Fruit fly (Drosophila melanogaster) whole organism, embryonic: Measurements from ENCODE around the gene Tcs4.
A peak's percentile ranks its signal among the peaks of the same experiment; 100 is the strongest.

ENCODE experiments used
- Ada2b ChIP-seq: fragments of 200-800 bp; sonication (Bioruptor generic); IDR thresholded peaks from 2 replicates; pipeline ENCODE4 v1.3.6; 2022; ENCODE audit warnings: missing biosample characterization, missing genetic modification characterization
- Adf1 ChIP-seq: fragments of 200-800 bp; sonication (Bioruptor generic); IDR thresholded peaks from 2 replicates; pipeline ENCODE4 v1.3.6; 2022; ENCODE audit warnings: missing biosample characterization, missing genetic modification characterization
- BtbVII ChIP-seq: fragments of 200-800 bp; sonication (Bioruptor generic); optimal IDR thresholded peaks from 3 replicates; lab custom pipeline; 2017; ENCODE audit warnings: missing biosample characterization, mild to moderate bottlenecking, missing genetic modification characterization
- CG12155 ChIP-seq: fragments of 200-800 bp; sonication (Bioruptor generic); optimal IDR thresholded peaks from 3 replicates; lab custom pipeline; 2016; ENCODE audit warnings: missing biosample characterization, missing genetic modification characterization
- CG1603 ChIP-seq: fragments of 200-800 bp; sonication (Bioruptor generic); optimal IDR thresholded peaks from 2 replicates; lab custom pipeline; 2019; ENCODE audit warnings: missing biosample characterization, mild to moderate bottlenecking, missing genetic modification characterization, moderate library complexity
- CG17361 ChIP-seq: fragments of 200-800 bp; sonication (Bioruptor generic); IDR thresholded peaks from 3 replicates; pipeline ENCODE4 v1.3.6; 2022; ENCODE audit warnings: missing biosample characterization, missing genetic modification characterization
- CG17385 ChIP-seq: fragments of 200-800 bp; sonication (Bioruptor generic); optimal IDR thresholded peaks from 3 replicates; lab custom pipeline; 2018; ENCODE audit warnings: missing biosample characterization, mild to moderate bottlenecking, missing genetic modification characterization
- CG17912 ChIP-seq: fragments of 200-800 bp; sonication (Bioruptor generic); optimal IDR thresholded peaks from 2 replicates; lab custom pipeline; 2018; ENCODE audit warnings: missing biosample characterization, mild to moderate bottlenecking, missing genetic modification characterization
- CG2120 ChIP-seq: fragments of 200-800 bp; sonication (Bioruptor generic); optimal IDR thresholded peaks from 3 replicates; lab custom pipeline; 2016; ENCODE audit warnings: missing biosample characterization, missing genetic modification characterization
- CG3407 ChIP-seq: fragments of 200-800 bp; sonication (Bioruptor generic); optimal IDR thresholded peaks from 2 replicates; lab custom pipeline; 2018; ENCODE audit warnings: missing biosample characterization, mild to moderate bottlenecking, missing genetic modification characterization
- CG5953 ChIP-seq: fragments of 200-800 bp; sonication (Bioruptor generic); IDR thresholded peaks from 2 replicates; pipeline ENCODE4 v1.3.6; 2022; ENCODE audit warnings: missing biosample characterization, missing genetic modification characterization
- CG7372 ChIP-seq: fragments of 200-800 bp; sonication (Bioruptor generic); IDR thresholded peaks from 2 replicates; pipeline ENCODE4 v1.3.6; 2022; ENCODE audit warnings: missing biosample characterization, missing genetic modification characterization
- CG8478 ChIP-seq: fragments of >200 bp; optimal IDR thresholded peaks from 2 replicates; lab custom pipeline; 2018
- CHES-1-like ChIP-seq: fragments of 200-800 bp; sonication (Bioruptor generic); optimal IDR thresholded peaks from 2 replicates; lab custom pipeline; 2016; ENCODE audit warnings: missing biosample characterization, missing genetic modification characterization
- Camta ChIP-seq: fragments of 200-800 bp; sonication (Bioruptor generic); optimal IDR thresholded peaks from 2 replicates; lab custom pipeline; 2016; ENCODE audit warnings: missing biosample characterization, missing genetic modification characterization
- Dref ChIP-seq: fragments of 200-800 bp; sonication (Bioruptor generic); IDR thresholded peaks from 2 replicates; pipeline ENCODE4 v1.3.6; 2022; ENCODE audit warnings: missing biosample characterization, missing genetic modification characterization
- Ets65A ChIP-seq: fragments of 200-800 bp; sonication (Bioruptor generic); peaks from one replicate; lab custom pipeline; 2016; ENCODE audit warnings: missing biosample characterization, missing genetic modification characterization
- Fer1 ChIP-seq: fragments of 200-800 bp; sonication (Bioruptor generic); optimal IDR thresholded peaks from 2 replicates; lab custom pipeline; 2017; ENCODE audit warnings: missing biosample characterization, mild to moderate bottlenecking, missing genetic modification characterization
- Fer2 ChIP-seq: fragments of 200-800 bp; sonication (Bioruptor generic); optimal IDR thresholded peaks from 2 replicates; lab custom pipeline; 2018; ENCODE audit warnings: missing biosample characterization, mild to moderate bottlenecking, missing genetic modification characterization, moderate library complexity
- HmgZ ChIP-seq: fragments of 200-800 bp; sonication (Bioruptor generic); optimal IDR thresholded peaks from 2 replicates; lab custom pipeline; 2018; ENCODE audit warnings: missing biosample characterization, mild to moderate bottlenecking, missing genetic modification characterization
- Lhr ChIP-seq: fragments of 200-800 bp; sonication (Bioruptor generic); optimal IDR thresholded peaks from 3 replicates; lab custom pipeline; 2017; ENCODE audit warnings: mild to moderate bottlenecking, missing biosample characterization, missing genetic modification reagents, missing genetic modification characterization
- MESR4 ChIP-seq: fragments of 200-800 bp; sonication (Bioruptor generic); optimal IDR thresholded peaks from 2 replicates; lab custom pipeline; 2018; ENCODE audit warnings: missing biosample characterization, mild to moderate bottlenecking, missing genetic modification characterization, moderate library complexity
- Nf-YC ChIP-seq: fragments of 200-800 bp; optimal IDR thresholded peaks from 3 replicates; lab custom pipeline; 2019; ENCODE audit warnings: missing biosample characterization, mild to moderate bottlenecking, missing genetic modification characterization, moderate library complexity
- Opbp ChIP-seq: fragments of 200-800 bp; sonication (Bioruptor generic); IDR thresholded peaks from 3 replicates; pipeline ENCODE4 v1.3.6; 2022; ENCODE audit warnings: missing biosample characterization, missing genetic modification characterization; ENCODE audit not compliant: partially characterized antibody
- Optix ChIP-seq: fragments of 200-800 bp; sonication (Bioruptor generic); IDR thresholded peaks from 3 replicates; pipeline ENCODE4 v1.3.6; 2022; ENCODE audit warnings: missing biosample characterization, missing genetic modification characterization
- Ptx1 ChIP-seq: fragments of 200-800 bp; sonication (Bioruptor generic); IDR thresholded peaks from 2 replicates; pipeline ENCODE4 v1.3.6; 2022; ENCODE audit warnings: missing biosample characterization, missing genetic modification characterization
- Sry-δ ChIP-seq: fragments of 200-800 bp; sonication (Bioruptor generic); optimal IDR thresholded peaks from 2 replicates; lab custom pipeline; 2016; ENCODE audit warnings: missing biosample characterization, missing genetic modification characterization
- YL-1 ChIP-seq: fragments of 200-800 bp; sonication (Bioruptor generic); optimal IDR thresholded peaks from 3 replicates; lab custom pipeline; 2017; ENCODE audit warnings: missing biosample characterization, mild to moderate bottlenecking, missing genetic modification characterization
- ara ChIP-seq: fragments of 200-800 bp; sonication (Bioruptor generic); IDR thresholded peaks from 2 replicates; pipeline ENCODE4 v1.3.6; 2022; ENCODE audit warnings: missing biosample characterization, missing genetic modification characterization
- ash1 ChIP-seq: fragments of 200-800 bp; sonication (Bioruptor generic); optimal IDR thresholded peaks from 2 replicates; lab custom pipeline; 2018; ENCODE audit warnings: missing biosample characterization, mild to moderate bottlenecking, missing genetic modification characterization
- crol ChIP-seq: fragments of 200-800 bp; sonication (Bioruptor generic); IDR thresholded peaks from 2 replicates; pipeline ENCODE4 v1.3.6; 2022; ENCODE audit warnings: missing biosample characterization, missing genetic modification characterization
- grau ChIP-seq: fragments of 200-800 bp; optimal IDR thresholded peaks from 3 replicates; lab custom pipeline; 2019; ENCODE audit warnings: missing biosample characterization, mild to moderate bottlenecking, missing genetic modification characterization, moderate library complexity
- hbn ChIP-seq: fragments of 200-800 bp; sonication (Bioruptor generic); IDR thresholded peaks from 2 replicates; pipeline ENCODE4 v1.3.6; 2022; ENCODE audit warnings: missing biosample characterization, missing genetic modification characterization; ENCODE audit not compliant: partially characterized antibody
- hkb ChIP-seq, 2 experiments: fragments of 200-800 bp in 1 of 2; fragments of >200 bp in 1 of 2; sonication (Bioruptor generic) in 1 of 2; IDR thresholded peaks in 1 of 2; optimal IDR thresholded peaks in 1 of 2; 2 replicates each; pipeline versions ENCODE4 v1.3.6 to Lab custom; 2017 to 2022; ENCODE audit warnings: missing biosample characterization in 1 of 2, missing genetic modification characterization in 1 of 2
- jumu ChIP-seq: fragments of 200-800 bp; sonication (Bioruptor generic); optimal IDR thresholded peaks from 3 replicates; lab custom pipeline; 2016; ENCODE audit warnings: missing biosample characterization, missing genetic modification characterization
- lola ChIP-seq, 3 experiments: fragments of >200 bp in 2 of 3; fragments of 200-800 bp in 1 of 3; sonication (Bioruptor generic) in 1 of 3; optimal IDR thresholded peaks; 2 replicates each; lab custom pipeline; 2017 to 2019; ENCODE audit warnings: missing biosample characterization in 3 of 3, missing genetic modification characterization in 3 of 3, mild to moderate bottlenecking in 1 of 3, moderate library complexity in 1 of 3
- ranshi ChIP-seq: fragments of 200-800 bp; sonication (Bioruptor generic); IDR thresholded peaks from 2 replicates; pipeline ENCODE4 v1.3.6; 2022; ENCODE audit warnings: missing biosample characterization, missing genetic modification characterization
- row ChIP-seq: fragments of 200-800 bp; sonication (Bioruptor generic); IDR thresholded peaks from 3 replicates; pipeline ENCODE4 v1.3.6; 2022; ENCODE audit warnings: missing biosample characterization, missing genetic modification characterization
- so ChIP-seq: fragments of 200-800 bp; sonication (Bioruptor generic); IDR thresholded peaks from 3 replicates; pipeline ENCODE4 v1.3.6; 2022; ENCODE audit warnings: missing biosample characterization, missing genetic modification characterization
- sug ChIP-seq: fragments of 200-800 bp; optimal IDR thresholded peaks from 2 replicates; lab custom pipeline; 2019; ENCODE audit warnings: missing biosample characterization, mild to moderate bottlenecking, missing genetic modification characterization, moderate library complexity
- tna ChIP-seq: fragments of 200-800 bp; sonication (Bioruptor generic); IDR thresholded peaks from 2 replicates; pipeline ENCODE4 v1.3.6; 2022; ENCODE audit warnings: missing biosample characterization, missing genetic modification characterization; ENCODE audit not compliant: partially characterized antibody
- toy ChIP-seq: fragments of 200-800 bp; sonication (Bioruptor generic); IDR thresholded peaks from 2 replicates; pipeline ENCODE4 v1.3.6; 2022; ENCODE audit warnings: missing biosample characterization, missing genetic modification characterization
- trem ChIP-seq: fragments of 200-800 bp; optimal IDR thresholded peaks from 3 replicates; lab custom pipeline; 2019; ENCODE audit warnings: missing biosample characterization, mild to moderate bottlenecking, missing genetic modification characterization, moderate library complexity
- vnd ChIP-seq: fragments of 200-800 bp; sonication (Bioruptor generic); IDR thresholded peaks from 3 replicates; pipeline ENCODE4 v1.3.6; 2022; ENCODE audit warnings: missing biosample characterization, missing genetic modification characterization; ENCODE audit not compliant: partially characterized antibody
- zfh2 ChIP-seq: fragments of 200-800 bp; sonication (Bioruptor generic); optimal IDR thresholded peaks from 2 replicates; lab custom pipeline; 2016; ENCODE audit warnings: missing biosample characterization, missing genetic modification characterization

Gene Tcs4

DNA sequence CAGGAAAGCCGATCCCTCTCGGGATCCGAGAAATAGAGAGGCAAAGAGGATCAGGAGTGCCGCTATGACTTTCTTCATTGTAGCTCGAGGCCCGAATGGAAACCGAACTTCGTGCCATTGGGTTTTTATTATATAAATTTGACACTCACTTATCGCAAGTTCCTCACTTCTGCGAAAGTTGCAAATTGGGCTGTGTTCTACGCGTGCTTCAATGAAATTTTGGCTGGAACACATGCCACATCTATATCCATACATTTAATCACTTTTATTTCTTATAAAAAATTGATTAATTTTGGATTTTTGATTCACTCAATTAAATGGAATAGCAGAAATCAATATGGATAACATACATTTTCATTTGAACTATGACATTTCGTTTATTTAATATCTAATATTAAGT, 12.7 kb downstream of the Tcs4 start, which contains the start of gene CG14227:
CG14227 (minus strand) TSS at position 101 of the 400 bp plus-strand sequence.
- peak; percentile 83 for TF ChIP-seq Ets65A (GFP tag; lab: Kevin White, UChicago)
- TF ChIP-seq CG3407 (GFP tag; lab: Kevin White, UChicago) = no peak
- no peak for TF ChIP-seq CG17361

- TF ChIP-seq crol (GFP tag; lab: Robert Waterston, UW) = peak; percentile 75
- TF ChIP-seq trem = no peak
- no peak for TF ChIP-seq Sry-δ (GFP tag; lab: Kevin White, UChicago)
- TF ChIP-seq CG17385 = no peak
- no peak for TF ChIP-seq Fer2 (tag; lab: Kevin White, UChicago)
- no peak for TF ChIP-seq lola (GFP tag; optimal IDR thresholded peaks at IDR 0.05; lab: Kevin White, UChicago)
- no peak for TF ChIP-seq BtbVII (GFP tag; lab: Kevin White, UChicago)
- TF ChIP-seq hbn (GFP tag; lab: Robert Waterston, UW) = no peak
- 0 out of 3 replicates have a peak, but pooled peaks have one; percentile 27 for TF ChIP-seq Optix
- TF ChIP-seq row (GFP tag; lab: Robert Waterston, UW) = peak; percentile 23; the same call in 1 of the 3 replicates
- TF ChIP-seq Fer1 (GFP tag; lab: Kevin White, UChicago) = no peak
- TF ChIP-seq Ada2b = no peak
- TF ChIP-seq grau (tag; lab: Kevin White, UChicago) = peak; percentile 86
- TF ChIP-seq ara = 0 out of 2 replicates have a peak, but pooled peaks have one; percentile 37
- no peak for TF ChIP-seq ash1 (GFP tag; lab: Kevin White, UChicago)
- TF ChIP-seq ranshi = peak; percentile 24; the same call in 1 of the 2 replicates
These were observed 17.5 kb downstream of the Tcs4 start for dm6 chrX:19684048-19684447.

- TF ChIP-seq Camta (GFP tag; lab: Kevin White, UChicago) (peak; percentile 4), Adf1 (GFP tag; lab: Robert Waterston, UW) (peak; percentile 28; the same call in 1 of the 2 replicates), Lhr (GFP tag; lab: Kevin White, UChicago) (peak; percentile 39), Ptx1 (GFP tag; lab: Robert Waterston, UW) (no peak), ranshi (no peak), MESR4 (GFP tag; lab: Kevin White, UChicago) (peak; percentile 74), Dref (peak; percentile 86), toy (no peak), jumu (GFP tag; lab: Kevin White, UChicago) (peak; percentile 55), Sry-δ (GFP tag; lab: Kevin White, UChicago) (peak; percentile 93), Nf-YC (tag; lab: Kevin White, UChicago) (peak; percentile 53), Fer1 (GFP tag; lab: Kevin White, UChicago) (peak; percentile 48), tna (peak; percentile 88; the same call in 1 of the 2 replicates), CHES-1-like (GFP tag; lab: Kevin White, UChicago) (peak; percentile 56), vnd (GFP tag; lab: Robert Waterston, UW) (peak; percentile 96), Opbp (peak; percentile 79; the same call in 2 of the 3 replicates), CG7372 (GFP tag; lab: Robert Waterston, UW) (no peak), CG17912 (GFP tag; lab: Kevin White, UChicago) (no peak), YL-1 (GFP tag; lab: Kevin White, UChicago) (peak; percentile 61), sug (tag; lab: Kevin White, UChicago) (peak; percentile 74), CG2120 (GFP tag; lab: Kevin White, UChicago) (peak; percentile 39), CG5953 (no peak), hkb (optimal IDR thresholded peaks at IDR 0.05; lab: Kevin White, UChicago) (peak; percentile 63), hkb (GFP tag; IDR thresholded peaks at IDR 0.05; lab: Robert Waterston, UW) (0 out of 2 replicates have a peak, but pooled peaks have one; percentile 22), zfh2 (GFP tag; lab: Kevin White, UChicago) (peak; percentile 27), CG1603 (peak; percentile 79), so (GFP tag; lab: Robert Waterston, UW) (no peak), CG12155 (GFP tag; lab: Kevin White, UChicago) (peak; percentile 78), CG8478 (peak; percentile 83), HmgZ (peak; percentile 10)
These were observed 18.3 kb downstream of the Tcs4 start, which contains the start of the genes dome and Ubqn for dm6 chrX:19683040-19683875. TSS of gene dome (minus strand) at chrX:19683518. TSS of gene Ubqn (plus strand) at chrX:19683808.
